Fruit fly (Drosophila melanogaster): ENCODE data around the gene Sry-beta.
A peak's percentile ranks its signal among the peaks of the same experiment; 100 is the strongest.

The Sry-beta gene

DNA sequence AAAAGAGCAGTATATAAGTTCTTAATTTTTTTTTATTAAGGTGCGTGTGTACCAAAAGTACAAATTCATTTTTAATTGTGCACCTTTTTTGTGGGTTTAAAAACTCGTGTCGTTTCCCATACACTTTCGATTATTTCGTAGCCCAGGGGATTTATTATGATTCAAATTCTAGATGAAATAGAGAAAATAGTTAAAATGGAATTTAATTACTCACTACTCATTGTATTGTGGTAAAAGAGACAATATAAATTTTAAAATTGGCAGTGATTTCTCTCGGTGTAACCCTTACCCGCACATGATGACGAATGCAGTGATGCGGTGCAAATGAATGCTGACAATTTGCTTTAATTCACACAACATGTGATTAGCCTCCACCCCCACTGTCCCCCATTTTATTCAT lies 43.7 kb downstream of the Sry-beta start (continued):
- TF ChIP-seq CG9609 (GFP tag; optimal IDR thresholded peaks at IDR 0.05) (no peak), gsb-n (tag; optimal IDR thresholded peaks at IDR 0.05) (no peak), usp (GFP tag; optimal IDR thresholded peaks at IDR 0.05) (no peak), kah (GFP tag; optimal IDR thresholded peaks at IDR 0.05) (no peak), bab2 (GFP tag; optimal IDR thresholded peaks at IDR 0.05) (no peak), CrebB (tag; optimal IDR thresholded peaks at IDR 0.05) (no peak), Hand (GFP tag; optimal IDR thresholded peaks at IDR 0.05) (no peak), CG17186 (GFP tag; optimal IDR thresholded peaks at IDR 0.05) (no peak), CG14014 (GFP tag; IDR thresholded peaks at IDR 0.05) (no peak), Fer1 (GFP tag; optimal IDR thresholded peaks at IDR 0.05) (no peak), Sox100B (GFP tag; optimal IDR thresholded peaks at IDR 0.05) (peak; percentile 2), CG34224 (GFP tag; IDR thresholded peaks at IDR 0.05; ENCODE audit: partially characterized antibody) (no peak), lab (GFP tag; optimal IDR thresholded peaks at IDR 0.05) (peak; percentile 20), otp (GFP tag; IDR thresholded peaks at IDR 0.05) (no peak), psq (GFP tag; optimal IDR thresholded peaks at IDR 0.05) (no peak), CG30020 (tag; optimal IDR thresholded peaks at IDR 0.05) (no peak), ro (GFP tag; IDR thresholded peaks at IDR 0.05) (no peak), CG2202 (tag; optimal IDR thresholded peaks at IDR 0.05) (no peak), CG17829 (tag; optimal IDR thresholded peaks at IDR 0.05) (no peak), MTF-1 (GFP tag; optimal IDR thresholded peaks at IDR 0.05; ENCODE audit: borderline replicate concordance) (no peak), YL-1 (GFP tag; optimal IDR thresholded peaks at IDR 0.05) (no peak), MBD-R2 (GFP tag; IDR thresholded peaks at IDR 0.05) (no peak), Sin3A (optimal IDR thresholded peaks at IDR 0.05) (no peak), Atf6 (GFP tag; IDR thresholded peaks at IDR 0.05) (no peak), cas (GFP tag; IDR thresholded peaks at IDR 0.05) (no peak), CG6272 (GFP tag; IDR thresholded peaks at IDR 0.05) (no peak), CG1233 (GFP tag; optimal IDR thresholded peaks at IDR 0.05) (no peak), dysf (GFP tag; IDR thresholded peaks at IDR 0.05) (0 out of 3 replicates have a peak, but pooled peaks have one; percentile 28), CG3281 (GFP tag; optimal IDR thresholded peaks at IDR 0.05) (no peak), sisA (GFP tag; IDR thresholded peaks at IDR 0.05) (no peak; the same call in 1 of the 2 replicates), CG6813 (GFP tag; optimal IDR thresholded peaks at IDR 0.05) (no peak), C15 (GFP tag; IDR thresholded peaks at IDR 0.05) (no peak), fd3F (GFP tag; optimal IDR thresholded peaks at IDR 0.05) (no peak), ac (GFP tag; optimal IDR thresholded peaks at IDR 0.05) (no peak), Hmx (GFP tag; optimal IDR thresholded peaks at IDR 0.05) (no peak), eyg (GFP tag; optimal IDR thresholded peaks at IDR 0.05) (no peak), CG12104 (GFP tag; optimal IDR thresholded peaks at IDR 0.05) (no peak), CG17802 (tag; optimal IDR thresholded peaks at IDR 0.05) (no peak), Dfd (GFP tag; optimal IDR thresholded peaks at IDR 0.05) (no peak), CG9727 (GFP tag; optimal IDR thresholded peaks at IDR 0.05) (no peak), CG16863 (GFP tag; optimal IDR thresholded peaks at IDR 0.05) (no peak), tio (GFP tag; optimal IDR thresholded peaks at IDR 0.05) (no peak), Dip2 (GFP tag; IDR thresholded peaks at IDR 0.05) (no peak), pfk (GFP tag; optimal IDR thresholded peaks at IDR 0.05) (no peak), nerfin-1 (tag; optimal IDR thresholded peaks at IDR 0.05) (no peak), CG15073 (GFP tag; optimal IDR thresholded peaks at IDR 0.05) (no peak), slp2 (GFP tag; optimal IDR thresholded peaks at IDR 0.05) (no peak), bsh (GFP tag; optimal IDR thresholded peaks at IDR 0.05) (peak in 1 of 2 experiments; percentile 35), Abd-B (GFP tag; optimal IDR thresholded peaks at IDR 0.05) (peak; percentile 26), unpg (GFP tag; optimal IDR thresholded peaks at IDR 0.05) (peak; percentile 14), CG9215 (GFP tag; IDR thresholded peaks at IDR 0.05) (no peak), Taf1 (GFP tag; IDR thresholded peaks at IDR 0.05) (no peak)

Data from whole organism, embryonic.